Worm (Caenorhabditis elegans): Measurements from ENCODE around the gene ceh-24.

- no peak for TF ChIP-seq unc-39 (tag; optimal IDR thresholded peaks at IDR 0.05)
- no peak for TF ChIP-seq nhr-237 (tag; optimal IDR thresholded peaks at IDR 0.05)
- TF ChIP-seq elt-1 (tag; optimal IDR thresholded peaks at IDR 0.05; ENCODE audit: borderline replicate concordance, insufficient read depth), result no peak
Observed at ce11 chrV:13790557-13790956, 22.5 kb upstream of the ceh-24 start.

Measured in whole organism, mixed stage, embryonic.